Worm (Caenorhabditis elegans) whole organism, L2 larva: ENCODE measurements around the gene cut-2.

Source experiments
- C34F6.9 ChIP-seq: fragments of 150-350 bp; optimal IDR thresholded peaks from 2 replicates; lab custom pipeline; 2014; ENCODE audit warnings: missing biosample characterization, missing genetic modification characterization
- F13H6.1 ChIP-seq: sonication (generic microtip); optimal IDR thresholded peaks from 2 replicates; lab custom pipeline; 2016; ENCODE audit warnings: missing genetic modification characterization, missing compliant biosample characterization
- R02D3.7 ChIP-seq: fragments of 150-350 bp; optimal IDR thresholded peaks from 2 replicates; lab custom pipeline; 2014; ENCODE audit warnings: missing biosample characterization, missing genetic modification characterization
- Y55F3AM.14 ChIP-seq: fragments of 200-800 bp; sonication (Bioruptor generic); optimal IDR thresholded peaks from 2 replicates; lab custom pipeline; 2018; ENCODE audit warnings: mild to moderate bottlenecking, missing genetic modification characterization, missing compliant biosample characterization
- ZK546.5 ChIP-seq: sonication (generic microtip); optimal IDR thresholded peaks from 2 replicates; lab custom pipeline; 2017; ENCODE audit warnings: missing biosample characterization, missing genetic modification characterization
- alr-1 ChIP-seq: fragments of 150-350 bp; optimal IDR thresholded peaks from 2 replicates; lab custom pipeline; 2014; ENCODE audit warnings: missing biosample characterization, missing genetic modification characterization
- aly-2 ChIP-seq: fragments of 150-350 bp; optimal IDR thresholded peaks from 2 replicates; lab custom pipeline; 2014; ENCODE audit warnings: missing biosample characterization, missing genetic modification characterization
- ama-1 ChIP-seq: fragments of 150-350 bp; optimal IDR thresholded peaks from 2 replicates; lab custom pipeline; 2018; ENCODE audit warnings: inconsistent platforms
- blmp-1 ChIP-seq: sonication (generic microtip); optimal IDR thresholded peaks from 2 replicates; lab custom pipeline; 2017; ENCODE audit warnings: missing genetic modification characterization, mild to moderate bottlenecking, missing compliant biosample characterization, antibody characterized with exemption, moderate library complexity; ENCODE audit not compliant: insufficient read depth
- ceh-16 ChIP-seq: fragments of 150-350 bp; optimal IDR thresholded peaks from 2 replicates; lab custom pipeline; 2014; ENCODE audit warnings: missing biosample characterization, missing genetic modification characterization
- ceh-82 ChIP-seq: fragments of 150-350 bp; optimal IDR thresholded peaks from 2 replicates; lab custom pipeline; 2014; ENCODE audit warnings: missing biosample characterization, missing genetic modification characterization
- crh-2 ChIP-seq: sonication (generic microtip); optimal IDR thresholded peaks from 2 replicates; lab custom pipeline; 2017; ENCODE audit warnings: missing biosample characterization, missing genetic modification characterization
- dmd-4 ChIP-seq: sonication (generic microtip); optimal IDR thresholded peaks from 2 replicates; lab custom pipeline; 2017; ENCODE audit warnings: missing biosample characterization, missing genetic modification characterization
- egl-27 ChIP-seq: sonication (generic microtip); optimal IDR thresholded peaks from 3 replicates; lab custom pipeline; 2017; ENCODE audit warnings: missing biosample characterization, missing genetic modification reagents, missing genetic modification characterization
- elt-1 ChIP-seq: fragments of 150-350 bp; optimal IDR thresholded peaks from 2 replicates; lab custom pipeline; 2014; ENCODE audit warnings: missing biosample characterization, missing genetic modification characterization
- elt-3 ChIP-seq: sonication (generic microtip); optimal IDR thresholded peaks from 2 replicates; lab custom pipeline; 2017; ENCODE audit warnings: missing biosample characterization, missing genetic modification characterization
- fos-1 ChIP-seq: fragments of 150-350 bp; optimal IDR thresholded peaks from 2 replicates; lab custom pipeline; 2014; ENCODE audit warnings: missing biosample characterization, missing genetic modification characterization
- gmeb-1 ChIP-seq: fragments of 150-350 bp; optimal IDR thresholded peaks from 2 replicates; lab custom pipeline; 2014; ENCODE audit warnings: missing biosample characterization, missing genetic modification characterization
- lin-11 ChIP-seq: fragments of 150-350 bp; sonication (generic microtip); optimal IDR thresholded peaks from 2 replicates; lab custom pipeline; 2014; ENCODE audit warnings: missing biosample characterization, missing genetic modification characterization, inconsistent platforms, mixed read lengths
- lin-13 ChIP-seq: fragments of 150-350 bp; optimal IDR thresholded peaks from 2 replicates; lab custom pipeline; 2014; ENCODE audit warnings: missing biosample characterization, missing genetic modification reagents, missing genetic modification characterization
- lin-39 ChIP-seq: fragments of 150-350 bp; optimal IDR thresholded peaks from 2 replicates; lab custom pipeline; 2014; ENCODE audit warnings: missing biosample characterization, missing genetic modification reagents, missing genetic modification characterization
- lsy-2 ChIP-seq, 2 experiments: fragments of 150-350 bp in 1 of 2; sonication (generic microtip) in 1 of 2; optimal IDR thresholded peaks; 2 replicates each; lab custom pipeline; 2014 to 2017; ENCODE audit warnings: missing biosample characterization in 2 of 2, missing genetic modification characterization in 2 of 2
- mab-5 ChIP-seq: fragments of 150-350 bp; optimal IDR thresholded peaks from 2 replicates; lab custom pipeline; 2014; ENCODE audit warnings: missing biosample characterization, missing genetic modification characterization
- mbf-1 ChIP-seq: sonication (generic microtip); optimal IDR thresholded peaks from 2 replicates; lab custom pipeline; 2017; ENCODE audit warnings: missing biosample characterization, missing genetic modification characterization
- mdl-1 ChIP-seq, 2 experiments: fragments of 150-350 bp in 1 of 2; sonication (generic microtip) in 1 of 2; optimal IDR thresholded peaks; 2 replicates each; lab custom pipeline; 2017; ENCODE audit warnings: missing biosample characterization in 2 of 2, missing genetic modification characterization in 2 of 2
- nhr-10 ChIP-seq: sonication (generic microtip); optimal IDR thresholded peaks from 2 replicates; lab custom pipeline; 2017; ENCODE audit warnings: missing biosample characterization, missing genetic modification characterization
- nhr-11 ChIP-seq: fragments of 150-350 bp; optimal IDR thresholded peaks from 2 replicates; lab custom pipeline; 2014; ENCODE audit warnings: missing biosample characterization, missing genetic modification characterization
- nhr-12 ChIP-seq: fragments of 150-350 bp; optimal IDR thresholded peaks from 2 replicates; lab custom pipeline; 2014; ENCODE audit warnings: missing biosample characterization, missing genetic modification characterization
- nhr-129 ChIP-seq: fragments of 150-350 bp; optimal IDR thresholded peaks from 2 replicates; lab custom pipeline; 2014; ENCODE audit warnings: missing biosample characterization, missing genetic modification characterization
- nhr-21 ChIP-seq: fragments of 150-350 bp; optimal IDR thresholded peaks from 2 replicates; lab custom pipeline; 2014; ENCODE audit warnings: missing biosample characterization, missing genetic modification characterization
- nhr-23 ChIP-seq: fragments of 150-350 bp; optimal IDR thresholded peaks from 2 replicates; lab custom pipeline; 2014; ENCODE audit warnings: missing biosample characterization, missing genetic modification reagents, missing genetic modification characterization
- nhr-237 ChIP-seq: fragments of 150-350 bp; optimal IDR thresholded peaks from 2 replicates; lab custom pipeline; 2014; ENCODE audit warnings: missing biosample characterization, missing genetic modification characterization
- nhr-25 ChIP-seq: fragments of 150-350 bp; sonication (generic microtip); optimal IDR thresholded peaks from 3 replicates; lab custom pipeline; 2014; ENCODE audit warnings: missing biosample characterization, missing genetic modification characterization
- nhr-6 ChIP-seq: fragments of 150-350 bp; optimal IDR thresholded peaks from 2 replicates; lab custom pipeline; 2014; ENCODE audit warnings: missing biosample characterization, missing genetic modification characterization
- nhr-77 ChIP-seq: fragments of 150-350 bp; optimal IDR thresholded peaks from 2 replicates; lab custom pipeline; 2014; ENCODE audit warnings: missing biosample characterization, missing genetic modification characterization
- peb-1 ChIP-seq: fragments of 150-350 bp; optimal IDR thresholded peaks from 2 replicates; lab custom pipeline; 2014; ENCODE audit warnings: missing biosample characterization, missing genetic modification characterization
- sem-4 ChIP-seq: fragments of 150-350 bp; optimal IDR thresholded peaks from 2 replicates; lab custom pipeline; 2014; ENCODE audit warnings: missing biosample characterization, missing genetic modification reagents, missing genetic modification characterization
- skn-1 ChIP-seq: sonication (generic microtip); optimal IDR thresholded peaks from 2 replicates; lab custom pipeline; 2017; ENCODE audit warnings: missing biosample characterization, missing genetic modification characterization
- sma-3 ChIP-seq: sonication (generic microtip); optimal IDR thresholded peaks from 2 replicates; lab custom pipeline; 2016; ENCODE audit warnings: missing genetic modification reagents, missing genetic modification characterization, missing compliant biosample characterization
- sma-9 ChIP-seq, 2 experiments: fragments of 150-350 bp in 1 of 2; sonication (generic microtip) in 1 of 2; optimal IDR thresholded peaks; 2 replicates each; lab custom pipeline; 2014 to 2016; ENCODE audit warnings: missing genetic modification characterization in 2 of 2, mild to moderate bottlenecking in 1 of 2, missing biosample characterization in 1 of 2, missing compliant biosample characterization in 1 of 2, missing genetic modification reagents in 1 of 2, moderate library complexity in 1 of 2
- snpc-4 ChIP-seq: fragments of 150-350 bp; optimal IDR thresholded peaks from 2 replicates; lab custom pipeline; 2014; ENCODE audit warnings: missing biosample characterization, missing genetic modification characterization
- unc-39 ChIP-seq: fragments of 150-350 bp; optimal IDR thresholded peaks from 2 replicates; lab custom pipeline; 2014; ENCODE audit warnings: missing biosample characterization, missing genetic modification characterization
- unc-55 ChIP-seq: fragments of 150-350 bp; sonication (generic microtip); optimal IDR thresholded peaks from 3 replicates; lab custom pipeline; 2014; ENCODE audit warnings: missing biosample characterization, missing genetic modification reagents, missing genetic modification characterization
- unc-62 ChIP-seq: fragments of 150-350 bp; optimal IDR thresholded peaks from 2 replicates; lab custom pipeline; 2014; ENCODE audit warnings: missing biosample characterization, missing genetic modification reagents, missing genetic modification characterization
- zag-1 ChIP-seq: fragments of 150-350 bp; optimal IDR thresholded peaks from 2 replicates; lab custom pipeline; 2014; ENCODE audit warnings: missing biosample characterization, missing genetic modification characterization
- ztf-1 ChIP-seq: fragments of 200-800 bp; sonication (Bioruptor generic); conservative IDR thresholded peaks from 2 replicates; pipeline ENCODE4 v1.3.6; 2022; ENCODE audit warnings: missing genetic modification characterization, missing compliant biosample characterization
- ztf-11 ChIP-seq: sonication (generic microtip); optimal IDR thresholded peaks from 2 replicates; lab custom pipeline; 2017; ENCODE audit warnings: missing biosample characterization, missing genetic modification characterization
- ztf-4 ChIP-seq: fragments of 150-350 bp; optimal IDR thresholded peaks from 2 replicates; lab custom pipeline; 2014; ENCODE audit warnings: missing biosample characterization, missing genetic modification characterization

cut-2 gene

DNA sequence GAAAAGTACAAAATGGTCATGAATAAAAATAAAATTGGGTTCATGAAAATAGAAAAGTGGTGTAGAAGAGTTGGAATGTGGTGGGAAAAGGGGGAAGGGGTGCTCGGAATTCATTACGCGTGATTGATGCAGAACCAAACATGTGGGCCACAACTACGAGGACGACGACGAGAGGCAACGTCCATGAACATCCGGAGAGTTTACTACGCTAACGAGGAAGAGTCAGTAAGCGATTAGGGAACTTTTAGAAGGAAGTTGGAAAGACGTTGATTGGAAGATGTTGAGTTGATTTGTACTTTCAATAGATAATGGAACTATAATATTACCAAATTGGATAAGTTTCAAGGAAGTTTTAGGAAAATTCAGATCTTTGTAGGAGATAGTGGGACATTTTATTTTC is 13.1 kb upstream of the cut-2 start:
- no peak for TF ChIP-seq dmd-4 (tag; lab: Kevin White, UChicago)
- no peak for TF ChIP-seq alr-1 (tag; lab: Kevin White, UChicago)
- no peak for TF ChIP-seq sem-4
- TF ChIP-seq elt-3 (tag; lab: Kevin White, UChicago), result no peak

DNA sequence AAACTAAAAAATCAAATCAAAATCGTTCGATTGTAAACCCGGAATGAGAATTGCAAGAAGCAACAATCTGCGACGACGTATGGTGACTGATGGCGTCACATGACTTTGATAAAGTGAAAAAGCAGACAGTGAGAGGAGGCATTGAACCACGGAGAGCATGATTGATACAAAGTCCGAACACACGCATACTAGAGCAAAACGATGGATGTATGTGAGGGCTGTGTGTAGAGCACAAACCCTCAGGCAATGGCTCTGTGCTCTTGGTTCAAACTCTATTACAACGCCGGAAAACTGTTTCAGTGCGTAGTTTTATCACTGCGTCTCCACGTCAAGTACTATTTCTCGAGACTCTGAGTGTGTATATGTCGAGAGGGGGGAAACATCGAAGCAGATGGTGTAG is 12.2 kb upstream of the cut-2 start:
- TF ChIP-seq elt-1 (tag; lab: Kevin White, UChicago), result no peak
- TF ChIP-seq fos-1 (tag; lab: Kevin White, UChicago), result no peak
- no peak for TF ChIP-seq aly-2 (tag; lab: Kevin White, UChicago)
- no peak for TF ChIP-seq nhr-237 (tag; lab: Kevin White, UChicago)
- no peak for TF ChIP-seq nhr-23 (tag; lab: Kevin White, UChicago)
- TF ChIP-seq blmp-1 (tag; lab: Kevin White, UChicago), result no peak
- peak; percentile 80 for TF ChIP-seq nhr-129 (tag; lab: Kevin White, UChicago)
- no peak for TF ChIP-seq nhr-11 (tag; lab: Kevin White, UChicago)
- no peak for TF ChIP-seq ama-1
- no peak for TF ChIP-seq gmeb-1 (tag; lab: Kevin White, UChicago)
- TF ChIP-seq nhr-12 (tag; lab: Kevin White, UChicago), result no peak
- peak in 1 of 2 experiments; percentile 18 for TF ChIP-seq lsy-2 (tag; optimal IDR thresholded peaks at IDR 0.05; lab: Kevin White, UChicago)
- TF ChIP-seq ZK546.5, result no peak
- no peak for TF ChIP-seq nhr-10 (tag; lab: Kevin White, UChicago)
- no peak for TF ChIP-seq nhr-77
- no peak for TF ChIP-seq ceh-82 (tag; lab: Kevin White, UChicago)
- TF ChIP-seq nhr-21, result no peak
- TF ChIP-seq F13H6.1 (tag; lab: Kevin White, UChicago), result peak; percentile 3
- no peak for TF ChIP-seq mab-5 (tag; lab: Kevin White, UChicago)
- no peak for TF ChIP-seq ztf-1 (GFP tag; lab: Robert Waterston, UW)
- peak; percentile 42 for TF ChIP-seq sma-9 (GFP tag; optimal IDR thresholded peaks at IDR 0.05; lab: Kevin White, UChicago)
- no peak for TF ChIP-seq sma-9 (tag; optimal IDR thresholded peaks at IDR 0.05; lab: Kevin White, UChicago)
- TF ChIP-seq unc-39 (tag; lab: Kevin White, UChicago), result no peak
- TF ChIP-seq sem-4, result no peak
- no peak for TF ChIP-seq Y55F3AM.14 (GFP tag; lab: Kevin White, UChicago)
- TF ChIP-seq snpc-4 (tag; lab: Kevin White, UChicago), result no peak
- TF ChIP-seq lin-39 (tag; lab: Kevin White, UChicago), result peak; percentile 72
- no peak for TF ChIP-seq ztf-4 (tag; lab: Kevin White, UChicago)
- TF ChIP-seq lin-11 (tag; lab: Kevin White, UChicago), result no peak
- no peak for TF ChIP-seq nhr-6 (tag; lab: Kevin White, UChicago)
- TF ChIP-seq unc-55 (GFP tag; lab: Kevin White, UChicago), result peak; percentile 4
- TF ChIP-seq alr-1 (tag; lab: Kevin White, UChicago), result no peak
- no peak for TF ChIP-seq skn-1 (tag; lab: Kevin White, UChicago)
- no peak for TF ChIP-seq crh-2
- TF ChIP-seq mdl-1 (tag; optimal IDR thresholded peaks at IDR 0.05; lab: Kevin White, UChicago), result no peak
- no peak for TF ChIP-seq egl-27 (tag; lab: Kevin White, UChicago)
- no peak for TF ChIP-seq zag-1 (tag; lab: Kevin White, UChicago)
- TF ChIP-seq unc-62, result no peak
- TF ChIP-seq peb-1 (tag; lab: Kevin White, UChicago), result no peak
- TF ChIP-seq mbf-1 (tag; lab: Kevin White, UChicago), result no peak
- no peak for TF ChIP-seq sma-3 (GFP tag; lab: Kevin White, UChicago)
- TF ChIP-seq nhr-25 (tag; lab: Kevin White, UChicago), result no peak
- no peak for TF ChIP-seq ceh-16 (tag; lab: Kevin White, UChicago)
- no peak for TF ChIP-seq R02D3.7
- peak; percentile 31 for TF ChIP-seq C34F6.9 (tag; lab: Kevin White, UChicago)
- no peak for TF ChIP-seq lin-13 (GFP tag; lab: Kevin White, UChicago)
- TF ChIP-seq dmd-4 (tag; lab: Kevin White, UChicago), result no peak
- TF ChIP-seq ztf-11 (tag; lab: Kevin White, UChicago), result no peak
- no peak for TF ChIP-seq elt-3 (tag; lab: Kevin White, UChicago)
